Fruit fly (Drosophila melanogaster) whole organism, embryonic: ENCODE results near the gene CG14326.
A peak's percentile ranks its signal among the peaks of the same experiment; 100 is the strongest.

Experiments used
- ATbp ChIP-seq: fragments of 200-800 bp; sonication (Bioruptor generic); optimal IDR thresholded peaks from 2 replicates; lab custom pipeline; 2017; ENCODE audit warnings: missing biosample characterization, mild to moderate bottlenecking, missing genetic modification characterization, missing genetic modification reagents
- Bgb ChIP-seq: fragments of 200-800 bp; sonication (Bioruptor generic); IDR thresholded peaks from 2 replicates; pipeline ENCODE4 v1.3.6; 2022; ENCODE audit warnings: missing biosample characterization, missing genetic modification characterization; ENCODE audit not compliant: partially characterized antibody
- Bteb2 ChIP-seq: fragments of 200-800 bp; sonication (Bioruptor generic); optimal IDR thresholded peaks from 2 replicates; lab custom pipeline; 2016; ENCODE audit warnings: missing biosample characterization, missing genetic modification characterization
- CG10267 ChIP-seq: fragments of 200-800 bp; sonication (Bioruptor generic); optimal IDR thresholded peaks from 2 replicates; lab custom pipeline; 2018; ENCODE audit warnings: missing biosample characterization, mild to moderate bottlenecking, missing genetic modification characterization, moderate library complexity
- CG11093 ChIP-seq: fragments of 200-800 bp; sonication (Bioruptor generic); IDR thresholded peaks from 3 replicates; pipeline ENCODE4 v1.3.6; 2022; ENCODE audit warnings: missing biosample characterization, missing genetic modification characterization
- CG11696 ChIP-seq: fragments of 200-800 bp; sonication (Bioruptor generic); IDR thresholded peaks from 2 replicates; pipeline ENCODE4 v1.3.6; 2022; ENCODE audit warnings: missing biosample characterization, missing genetic modification characterization
- CG11723 ChIP-seq: fragments of 200-800 bp; sonication (Bioruptor generic); optimal IDR thresholded peaks from 2 replicates; lab custom pipeline; 2017; ENCODE audit warnings: missing biosample characterization, mild to moderate bottlenecking, missing genetic modification characterization
- CG12104 ChIP-seq: fragments of 200-800 bp; sonication (Bioruptor generic); optimal IDR thresholded peaks from 3 replicates; lab custom pipeline; 2016; ENCODE audit warnings: missing biosample characterization, missing genetic modification characterization
- CG12659 ChIP-seq: fragments of 200-800 bp; sonication (Bioruptor generic); optimal IDR thresholded peaks from 3 replicates; lab custom pipeline; 2017; ENCODE audit warnings: mild to moderate bottlenecking, missing biosample characterization, missing genetic modification reagents, missing genetic modification characterization
- CG12942 ChIP-seq: fragments of 200-800 bp; sonication (Bioruptor generic); optimal IDR thresholded peaks from 3 replicates; lab custom pipeline; 2016; ENCODE audit warnings: missing biosample characterization, missing genetic modification characterization
- CG13424 ChIP-seq: fragments of 200-800 bp; sonication (Bioruptor generic); optimal IDR thresholded peaks from 2 replicates; lab custom pipeline; 2019; ENCODE audit warnings: missing biosample characterization, mild to moderate bottlenecking, missing genetic modification characterization, moderate library complexity
- CG14710 ChIP-seq: fragments of 200-800 bp; sonication (Bioruptor generic); optimal IDR thresholded peaks from 3 replicates; lab custom pipeline; 2019; ENCODE audit warnings: missing biosample characterization, mild to moderate bottlenecking, missing genetic modification characterization, moderate library complexity
- CG14860 ChIP-seq: fragments of 200-800 bp; sonication (Bioruptor generic); IDR thresholded peaks from 3 replicates; pipeline ENCODE4 v1.3.6; 2022; ENCODE audit warnings: missing biosample characterization, missing genetic modification characterization; ENCODE audit not compliant: partially characterized antibody
- CG15073 ChIP-seq: fragments of 200-800 bp; sonication (Bioruptor generic); optimal IDR thresholded peaks from 2 replicates; lab custom pipeline; 2016; ENCODE audit warnings: missing biosample characterization, missing genetic modification characterization
- CG15269 ChIP-seq: fragments of 200-800 bp; sonication (Bioruptor generic); optimal IDR thresholded peaks from 2 replicates; lab custom pipeline; 2018; ENCODE audit warnings: missing biosample characterization, mild to moderate bottlenecking, missing genetic modification characterization, moderate library complexity
- CG1603 ChIP-seq: fragments of 200-800 bp; sonication (Bioruptor generic); optimal IDR thresholded peaks from 2 replicates; lab custom pipeline; 2019; ENCODE audit warnings: missing biosample characterization, mild to moderate bottlenecking, missing genetic modification characterization, moderate library complexity
- CG18011 ChIP-seq: fragments of 200-800 bp; sonication (Bioruptor generic); optimal IDR thresholded peaks from 2 replicates; lab custom pipeline; 2017; ENCODE audit warnings: missing biosample characterization, missing genetic modification characterization, mild to moderate bottlenecking, moderate library complexity, missing genotype
- CG2889 ChIP-seq: fragments of 200-800 bp; sonication (Bioruptor generic); IDR thresholded peaks from 3 replicates; pipeline ENCODE4 v1.3.6; 2022; ENCODE audit warnings: missing biosample characterization, missing genetic modification characterization
- CG33213 ChIP-seq: fragments of 200-800 bp; sonication (Bioruptor generic); optimal IDR thresholded peaks from 3 replicates; lab custom pipeline; 2016; ENCODE audit warnings: missing biosample characterization, missing genetic modification characterization
- CG6254 ChIP-seq: fragments of 200-800 bp; sonication (Bioruptor generic); optimal IDR thresholded peaks from 3 replicates; lab custom pipeline; 2017; ENCODE audit warnings: mild to moderate bottlenecking, missing biosample characterization, missing genetic modification reagents, missing genetic modification characterization
- CG7271 ChIP-seq: fragments of 200-800 bp; sonication (Bioruptor generic); optimal IDR thresholded peaks from 2 replicates; lab custom pipeline; 2018; ENCODE audit warnings: missing biosample characterization, mild to moderate bottlenecking, missing genetic modification characterization, moderate library complexity
- CG7745 ChIP-seq: fragments of 200-800 bp; sonication (Bioruptor generic); optimal IDR thresholded peaks from 2 replicates; lab custom pipeline; 2018; ENCODE audit warnings: missing biosample characterization, mild to moderate bottlenecking, missing genetic modification characterization, moderate library complexity
- CG7839 ChIP-seq: fragments of 200-800 bp; sonication (Bioruptor generic); optimal IDR thresholded peaks from 3 replicates; lab custom pipeline; 2018; ENCODE audit warnings: missing biosample characterization, mild to moderate bottlenecking, missing genetic modification characterization, moderate library complexity
- CG8359 ChIP-seq: fragments of 200-800 bp; sonication (Bioruptor generic); optimal IDR thresholded peaks from 2 replicates; lab custom pipeline; 2017; ENCODE audit warnings: missing biosample characterization, mild to moderate bottlenecking, missing genetic modification characterization, borderline replicate concordance
- CkIIα-i1 ChIP-seq: fragments of 200-800 bp; sonication (Bioruptor generic); IDR thresholded peaks from 2 replicates; pipeline ENCODE4 v1.3.6; 2022; ENCODE audit warnings: missing biosample characterization, missing genetic modification characterization
- Dfd ChIP-seq, 2 experiments: fragments of >200 bp; optimal IDR thresholded peaks; 2 replicates each; lab custom pipeline; 2017; ENCODE audit warnings: missing biosample characterization in 2 of 2, missing genetic modification characterization in 2 of 2
- Fer1 ChIP-seq: fragments of 200-800 bp; sonication (Bioruptor generic); optimal IDR thresholded peaks from 2 replicates; lab custom pipeline; 2017; ENCODE audit warnings: missing biosample characterization, mild to moderate bottlenecking, missing genetic modification characterization
- GATAe ChIP-seq: fragments of 200-800 bp; sonication (Bioruptor generic); conservative IDR thresholded peaks from 2 replicates; pipeline ENCODE4 v1.3.6; 2022; ENCODE audit warnings: missing biosample characterization, missing genetic modification characterization
- Hr78 ChIP-seq, 2 experiments: fragments of 200-800 bp in 1 of 2; fragments of >200 bp in 1 of 2; sonication (Bioruptor generic) in 1 of 2; optimal IDR thresholded peaks; 2 replicates each; lab custom pipeline; 2017 to 2019; ENCODE audit warnings: missing biosample characterization in 2 of 2, missing genetic modification characterization in 2 of 2, mild to moderate bottlenecking in 1 of 2, moderate library complexity in 1 of 2
- Kr ChIP-seq: fragments of 200-800 bp; sonication (Bioruptor generic); optimal IDR thresholded peaks from 2 replicates; lab custom pipeline; 2017; ENCODE audit warnings: missing biosample characterization, mild to moderate bottlenecking, missing genetic modification characterization
- MTF-1 ChIP-seq: fragments of 200-800 bp; sonication (Bioruptor generic); optimal IDR thresholded peaks from 2 replicates; lab custom pipeline; 2018; ENCODE audit warnings: missing biosample characterization, mild to moderate bottlenecking, missing genetic modification characterization, borderline replicate concordance
- Sin3A ChIP-seq: fragments of >200 bp; optimal IDR thresholded peaks from 2 replicates; lab custom pipeline; 2018
- Usf ChIP-seq: fragments of 200-800 bp; sonication (Bioruptor generic); optimal IDR thresholded peaks from 2 replicates; lab custom pipeline; 2017; ENCODE audit warnings: missing genotype, missing biosample characterization, missing genetic modification characterization
- YL-1 ChIP-seq: fragments of 200-800 bp; sonication (Bioruptor generic); optimal IDR thresholded peaks from 3 replicates; lab custom pipeline; 2017; ENCODE audit warnings: missing biosample characterization, mild to moderate bottlenecking, missing genetic modification characterization
- br ChIP-seq: fragments of >200 bp; optimal IDR thresholded peaks from 2 replicates; lab custom pipeline; 2017
- btn ChIP-seq: fragments of 200-800 bp; sonication (Bioruptor generic); optimal IDR thresholded peaks from 2 replicates; lab custom pipeline; 2016; ENCODE audit warnings: missing biosample characterization, missing genetic modification characterization
- cato ChIP-seq: fragments of 200-800 bp; sonication (Bioruptor generic); optimal IDR thresholded peaks from 2 replicates; lab custom pipeline; 2016; ENCODE audit warnings: missing biosample characterization, missing genetic modification characterization, borderline replicate concordance
- crol ChIP-seq: fragments of 200-800 bp; sonication (Bioruptor generic); IDR thresholded peaks from 2 replicates; pipeline ENCODE4 v1.3.6; 2022; ENCODE audit warnings: missing biosample characterization, missing genetic modification characterization
- esg ChIP-seq: fragments of 200-800 bp; sonication (Bioruptor generic); conservative IDR thresholded peaks from 2 replicates; pipeline ENCODE4 v1.3.6; 2022; ENCODE audit warnings: missing biosample characterization, missing genetic modification characterization
- gt ChIP-seq: fragments of 200-800 bp; sonication (Bioruptor generic); IDR thresholded peaks from 2 replicates; pipeline ENCODE4 v1.3.6; 2022; ENCODE audit warnings: missing biosample characterization, missing genetic modification characterization
- inv ChIP-seq: fragments of 200-800 bp; sonication (Bioruptor generic); IDR thresholded peaks from 2 replicates; pipeline ENCODE4 v1.3.6; 2022; ENCODE audit warnings: missing biosample characterization, missing genetic modification characterization; ENCODE audit not compliant: partially characterized antibody
- jigr1 ChIP-seq: fragments of 200-800 bp; sonication (Bioruptor generic); IDR thresholded peaks from 3 replicates; pipeline ENCODE4 v1.3.6; 2022; ENCODE audit warnings: missing biosample characterization, missing genetic modification characterization
- kah ChIP-seq: fragments of 200-800 bp; sonication (Bioruptor generic); optimal IDR thresholded peaks from 2 replicates; lab custom pipeline; 2018; ENCODE audit warnings: missing biosample characterization, mild to moderate bottlenecking, missing genetic modification characterization
- lbe ChIP-seq: fragments of 200-800 bp; sonication (Bioruptor generic); optimal IDR thresholded peaks from 2 replicates; lab custom pipeline; 2016; ENCODE audit warnings: missing biosample characterization, mild to moderate bottlenecking, missing genetic modification characterization
- pita ChIP-seq: fragments of 200-800 bp; sonication (Bioruptor generic); optimal IDR thresholded peaks from 2 replicates; lab custom pipeline; 2017; ENCODE audit warnings: missing biosample characterization, mild to moderate bottlenecking, missing genetic modification characterization
- sim ChIP-seq: fragments of 200-800 bp; sonication (Bioruptor generic); IDR thresholded peaks from 2 replicates; pipeline ENCODE4 v1.3.6; 2022; ENCODE audit warnings: missing biosample characterization, missing genetic modification characterization
- sisA ChIP-seq: fragments of 200-800 bp; sonication (Bioruptor generic); IDR thresholded peaks from 2 replicates; pipeline ENCODE4 v1.3.6; 2022; ENCODE audit warnings: missing biosample characterization, missing genetic modification characterization
- slp2 ChIP-seq: fragments of 200-800 bp; sonication (Bioruptor generic); optimal IDR thresholded peaks from 2 replicates; lab custom pipeline; 2016; ENCODE audit warnings: missing biosample characterization, missing genetic modification characterization
- sr ChIP-seq: fragments of 200-800 bp; sonication (Bioruptor generic); IDR thresholded peaks from 3 replicates; pipeline ENCODE4 v1.3.6; 2022; ENCODE audit warnings: missing biosample characterization, missing genetic modification characterization
- yki ChIP-seq: fragments of >200 bp; optimal IDR thresholded peaks from 3 replicates; lab custom pipeline; 2018

The CG14326 gene

dm6 chr3R:17617121-17617975 is 1.6 kb upstream of the CG14326 start (continued):
- no peak for TF ChIP-seq CG2889 (GFP tag; lab: Robert Waterston, UW)
- no peak for TF ChIP-seq kah (GFP tag; lab: Kevin White, UChicago)
- TF ChIP-seq slp2 (GFP tag; lab: Kevin White, UChicago), result no peak
- no peak for TF ChIP-seq CG11696 (GFP tag; lab: Robert Waterston, UW)
- no peak for TF ChIP-seq CG11723
- no peak for TF ChIP-seq CG14710 (tag; lab: Kevin White, UChicago)
- TF ChIP-seq cato, result no peak
- no peak for TF ChIP-seq Dfd (GFP tag; optimal IDR thresholded peaks at IDR 0.05; lab: Kevin White, UChicago)
- no peak for TF ChIP-seq crol
- no peak for TF ChIP-seq CG18011 (GFP tag; lab: Kevin White, UChicago)
- peak; percentile 21 for TF ChIP-seq CG15269 (tag; lab: Kevin White, UChicago)
- no peak for TF ChIP-seq CG13424 (tag; lab: Kevin White, UChicago)
- TF ChIP-seq CG7745 (tag; lab: Kevin White, UChicago), result peak; percentile 97
- peak; percentile 7 for TF ChIP-seq CG12942
- TF ChIP-seq sisA (GFP tag; lab: Robert Waterston, UW), result no peak
- TF ChIP-seq CG6254 (GFP tag; lab: Kevin White, UChicago), result peak; percentile 30
- TF ChIP-seq yki (lab: Kevin White, UChicago), result no peak
- TF ChIP-seq GATAe, result no peak
- TF ChIP-seq pita (GFP tag; lab: Kevin White, UChicago), result peak; percentile 85
- no peak for TF ChIP-seq CG12104 (GFP tag; lab: Kevin White, UChicago)
- no peak for TF ChIP-seq CG33213 (GFP tag; lab: Kevin White, UChicago)
- no peak for TF ChIP-seq sr (GFP tag; lab: Robert Waterston, UW)
- TF ChIP-seq br, result no peak
- TF ChIP-seq gt, result no peak
- no peak for TF ChIP-seq CG11093 (GFP tag; lab: Robert Waterston, UW)
- TF ChIP-seq CG14860 (GFP tag; lab: Robert Waterston, UW), result no peak
- peak; percentile 50 for TF ChIP-seq Fer1 (GFP tag; lab: Kevin White, UChicago)
- no peak for TF ChIP-seq CG15073 (GFP tag; lab: Kevin White, UChicago)
- TF ChIP-seq Bteb2 (GFP tag; lab: Kevin White, UChicago), result no peak
- TF ChIP-seq CG8359, result no peak
- no peak for TF ChIP-seq esg
- peak; percentile 9 for TF ChIP-seq ATbp (GFP tag; lab: Kevin White, UChicago)
- no peak for TF ChIP-seq btn (GFP tag; lab: Kevin White, UChicago)
- no peak for TF ChIP-seq CkIIα-i1 (GFP tag; lab: Robert Waterston, UW)
- TF ChIP-seq sim, result no peak
- no peak for TF ChIP-seq lbe
- TF ChIP-seq CG1603 (tag; lab: Kevin White, UChicago), result peak; percentile 19
- TF ChIP-seq CG10267 (tag; lab: Kevin White, UChicago), result peak; percentile 10
- no peak for TF ChIP-seq jigr1 (GFP tag; lab: Robert Waterston, UW)
- peak; percentile 51 for TF ChIP-seq Bgb (GFP tag; lab: Robert Waterston, UW)
- TF ChIP-seq CG12659, result no peak
- no peak for TF ChIP-seq Hr78 (GFP tag; optimal IDR thresholded peaks at IDR 0.05; lab: Kevin White, UChicago)
- no peak for TF ChIP-seq inv (GFP tag; lab: Robert Waterston, UW)
- no peak for TF ChIP-seq Usf (GFP tag; lab: Kevin White, UChicago)
- no peak for TF ChIP-seq MTF-1 (GFP tag; lab: Kevin White, UChicago)
- no peak for TF ChIP-seq CG7271 (tag; lab: Kevin White, UChicago)
- TF ChIP-seq CG7839 (tag; lab: Kevin White, UChicago), result no peak
- TF ChIP-seq Sin3A (lab: Kevin White, UChicago), result no peak
- no peak for TF ChIP-seq Kr (GFP tag; lab: Kevin White, UChicago)
- no peak for TF ChIP-seq YL-1 (GFP tag; lab: Kevin White, UChicago)
